Fruit fly (Drosophila melanogaster) whole organism, embryonic: ENCODE results near the gene cue.

Experiments
- Bgb ChIP-seq: fragments of 200-800 bp; sonication (Bioruptor generic); IDR thresholded peaks from 2 replicates; pipeline ENCODE4 v1.3.6; 2022; ENCODE audit warnings: missing biosample characterization, missing genetic modification characterization; ENCODE audit not compliant: partially characterized antibody
- C15 ChIP-seq: fragments of 200-800 bp; sonication (Bioruptor generic); IDR thresholded peaks from 3 replicates; pipeline ENCODE4 v1.3.6; 2022; ENCODE audit warnings: missing biosample characterization, missing genetic modification characterization
- CG10565 ChIP-seq: fragments of 200-800 bp; sonication (Bioruptor generic); optimal IDR thresholded peaks from 3 replicates; lab custom pipeline; 2016; ENCODE audit warnings: missing biosample characterization, mild to moderate bottlenecking, missing genetic modification characterization
- CG11398 ChIP-seq: fragments of 200-800 bp; sonication (Bioruptor generic); optimal IDR thresholded peaks from 2 replicates; lab custom pipeline; 2016; ENCODE audit warnings: missing biosample characterization, missing genetic modification characterization
- CG12104 ChIP-seq: fragments of 200-800 bp; sonication (Bioruptor generic); optimal IDR thresholded peaks from 3 replicates; lab custom pipeline; 2016; ENCODE audit warnings: missing biosample characterization, missing genetic modification characterization
- CG13894 ChIP-seq: fragments of 200-800 bp; sonication (Bioruptor generic); optimal IDR thresholded peaks from 3 replicates; lab custom pipeline; 2018; ENCODE audit warnings: missing biosample characterization, mild to moderate bottlenecking, missing genetic modification characterization, moderate library complexity
- CG17359 ChIP-seq: fragments of 200-800 bp; sonication (Bioruptor generic); optimal IDR thresholded peaks from 3 replicates; lab custom pipeline; 2018; ENCODE audit warnings: missing biosample characterization, mild to moderate bottlenecking, missing genetic modification characterization, moderate library complexity
- CG17612 ChIP-seq: fragments of 200-800 bp; sonication (Bioruptor generic); IDR thresholded peaks from 2 replicates; pipeline ENCODE4 v1.3.6; 2022; ENCODE audit warnings: missing biosample characterization, missing genetic modification characterization
- CG1832 ChIP-seq: fragments of 200-800 bp; sonication (Bioruptor generic); optimal IDR thresholded peaks from 2 replicates; lab custom pipeline; 2017; ENCODE audit warnings: missing biosample characterization, mild to moderate bottlenecking, missing genetic modification characterization, inconsistent platforms
- CG2202 ChIP-seq: fragments of 200-800 bp; sonication (Bioruptor generic); optimal IDR thresholded peaks from 2 replicates; lab custom pipeline; 2018; ENCODE audit warnings: missing biosample characterization, mild to moderate bottlenecking, missing genetic modification characterization
- CG31441 ChIP-seq: fragments of 200-800 bp; sonication (Bioruptor generic); IDR thresholded peaks from 2 replicates; pipeline ENCODE4 v1.3.6; 2022; ENCODE audit warnings: missing biosample characterization, missing genetic modification characterization
- CG33213 ChIP-seq: fragments of 200-800 bp; sonication (Bioruptor generic); optimal IDR thresholded peaks from 3 replicates; lab custom pipeline; 2016; ENCODE audit warnings: missing biosample characterization, missing genetic modification characterization
- CG3995 ChIP-seq: fragments of 200-800 bp; sonication (Bioruptor generic); optimal IDR thresholded peaks from 3 replicates; lab custom pipeline; 2016; ENCODE audit warnings: missing biosample characterization, missing genetic modification characterization
- CG4282 ChIP-seq: fragments of 200-800 bp; sonication (Bioruptor generic); optimal IDR thresholded peaks from 2 replicates; lab custom pipeline; 2016; ENCODE audit warnings: missing biosample characterization, missing genetic modification characterization
- CG5953 ChIP-seq: fragments of 200-800 bp; sonication (Bioruptor generic); IDR thresholded peaks from 2 replicates; pipeline ENCODE4 v1.3.6; 2022; ENCODE audit warnings: missing biosample characterization, missing genetic modification characterization
- CG7556 ChIP-seq: fragments of 200-800 bp; sonication (Bioruptor generic); optimal IDR thresholded peaks from 2 replicates; lab custom pipeline; 2017; ENCODE audit warnings: missing biosample characterization, mild to moderate bottlenecking, missing genetic modification characterization
- CG7745 ChIP-seq: fragments of 200-800 bp; sonication (Bioruptor generic); optimal IDR thresholded peaks from 2 replicates; lab custom pipeline; 2018; ENCODE audit warnings: missing biosample characterization, mild to moderate bottlenecking, missing genetic modification characterization, moderate library complexity
- CG8089 ChIP-seq: fragments of 200-800 bp; sonication (Bioruptor generic); optimal IDR thresholded peaks from 3 replicates; lab custom pipeline; 2016; ENCODE audit warnings: missing biosample characterization, missing genetic modification characterization
- CG8388 ChIP-seq: fragments of 200-800 bp; sonication (Bioruptor generic); optimal IDR thresholded peaks from 2 replicates; lab custom pipeline; 2019; ENCODE audit warnings: missing biosample characterization, mild to moderate bottlenecking, missing genetic modification characterization, moderate library complexity
- CG8765 ChIP-seq: fragments of 200-800 bp; sonication (Bioruptor generic); IDR thresholded peaks from 2 replicates; pipeline ENCODE4 v1.3.6; 2022; ENCODE audit warnings: missing biosample characterization, missing genetic modification characterization
- CG9437 ChIP-seq: fragments of 200-800 bp; sonication (Bioruptor generic); optimal IDR thresholded peaks from 2 replicates; lab custom pipeline; 2018; ENCODE audit warnings: missing biosample characterization, mild to moderate bottlenecking, missing genetic modification characterization
- CG9932 ChIP-seq: fragments of 200-800 bp; sonication (Bioruptor generic); IDR thresholded peaks from 2 replicates; pipeline ENCODE4 v1.3.6; 2022; ENCODE audit warnings: missing biosample characterization, missing genetic modification characterization
- CoRest ChIP-seq: fragments of 200-800 bp; sonication (Bioruptor generic); optimal IDR thresholded peaks from 3 replicates; lab custom pipeline; 2018; ENCODE audit warnings: missing biosample characterization, mild to moderate bottlenecking, missing genetic modification characterization, moderate library complexity
- CrebB ChIP-seq: fragments of 200-800 bp; sonication (Bioruptor generic); optimal IDR thresholded peaks from 3 replicates; lab custom pipeline; 2018; ENCODE audit warnings: missing biosample characterization, mild to moderate bottlenecking, missing genetic modification characterization
- D19A ChIP-seq: fragments of 200-800 bp; optimal IDR thresholded peaks from 3 replicates; lab custom pipeline; 2019; ENCODE audit warnings: missing biosample characterization, mild to moderate bottlenecking, missing genetic modification characterization, moderate library complexity
- Dfd ChIP-seq, 2 experiments: fragments of >200 bp; optimal IDR thresholded peaks; 2 replicates each; lab custom pipeline; 2017; ENCODE audit warnings: missing biosample characterization in 2 of 2, missing genetic modification characterization in 2 of 2
- HLH4C ChIP-seq: fragments of 200-800 bp; sonication (Bioruptor generic); IDR thresholded peaks from 3 replicates; pipeline ENCODE4 v1.3.6; 2022; ENCODE audit warnings: missing biosample characterization, missing genetic modification characterization; ENCODE audit not compliant: partially characterized antibody
- Hr3 ChIP-seq: fragments of 200-800 bp; sonication (Bioruptor generic); optimal IDR thresholded peaks from 3 replicates; lab custom pipeline; 2016; ENCODE audit warnings: missing biosample characterization, missing genetic modification characterization
- Mes4 ChIP-seq: fragments of 200-800 bp; sonication (Bioruptor generic); optimal IDR thresholded peaks from 2 replicates; lab custom pipeline; 2016; ENCODE audit warnings: missing biosample characterization, missing genetic modification characterization
- NC2α ChIP-seq: fragments of 200-800 bp; sonication (Bioruptor generic); optimal IDR thresholded peaks from 2 replicates; lab custom pipeline; 2016; ENCODE audit warnings: missing biosample characterization, missing genetic modification characterization
- NK7.1 ChIP-seq: fragments of 200-800 bp; sonication (Bioruptor generic); optimal IDR thresholded peaks from 3 replicates; lab custom pipeline; 2016; ENCODE audit warnings: missing biosample characterization, missing genetic modification characterization
- Neu2 ChIP-seq: fragments of 200-800 bp; sonication (Bioruptor generic); optimal IDR thresholded peaks from 3 replicates; lab custom pipeline; 2016; ENCODE audit warnings: missing biosample characterization, missing genetic modification characterization, borderline replicate concordance
- Six4 ChIP-seq: fragments of 200-800 bp; sonication (Bioruptor generic); optimal IDR thresholded peaks from 2 replicates; lab custom pipeline; 2016; ENCODE audit warnings: missing biosample characterization, missing genetic modification characterization
- ab ChIP-seq: fragments of 200-800 bp; sonication (Bioruptor generic); optimal IDR thresholded peaks from 2 replicates; lab custom pipeline; 2016; ENCODE audit warnings: missing biosample characterization, missing genetic modification characterization
- btn ChIP-seq: fragments of 200-800 bp; sonication (Bioruptor generic); optimal IDR thresholded peaks from 2 replicates; lab custom pipeline; 2016; ENCODE audit warnings: missing biosample characterization, missing genetic modification characterization
- dm ChIP-seq: fragments of 200-800 bp; sonication (Bioruptor generic); optimal IDR thresholded peaks from 3 replicates; lab custom pipeline; 2016; ENCODE audit warnings: missing biosample characterization, missing genetic modification characterization
- dmrt99B ChIP-seq: fragments of 200-800 bp; sonication (Bioruptor generic); optimal IDR thresholded peaks from 2 replicates; lab custom pipeline; 2018; ENCODE audit warnings: missing biosample characterization, mild to moderate bottlenecking, missing genetic modification characterization, moderate library complexity
- en ChIP-seq: fragments of 200-800 bp; sonication (Bioruptor generic); optimal IDR thresholded peaks from 2 replicates; lab custom pipeline; 2016; ENCODE audit warnings: missing biosample characterization, missing genetic modification characterization
- hb ChIP-seq: fragments of 200-800 bp; sonication (Bioruptor generic); IDR thresholded peaks from 3 replicates; pipeline ENCODE4 v1.3.6; 2022; ENCODE audit warnings: missing biosample characterization, missing genetic modification characterization; ENCODE audit not compliant: partially characterized antibody
- hbn ChIP-seq: fragments of 200-800 bp; sonication (Bioruptor generic); IDR thresholded peaks from 2 replicates; pipeline ENCODE4 v1.3.6; 2022; ENCODE audit warnings: missing biosample characterization, missing genetic modification characterization; ENCODE audit not compliant: partially characterized antibody
- lov ChIP-seq, 2 experiments: fragments of 200-800 bp in 1 of 2; fragments of >200 bp in 1 of 2; sonication (Bioruptor generic) in 1 of 2; IDR thresholded peaks in 1 of 2; optimal IDR thresholded peaks in 1 of 2; 2 replicates in 1 of 2; 3 replicates in 1 of 2; pipeline versions ENCODE4 v1.3.6 to Lab custom; 2017 to 2022; ENCODE audit warnings: missing biosample characterization in 1 of 2, missing genetic modification characterization in 1 of 2
- nom ChIP-seq: fragments of 200-800 bp; sonication (Bioruptor generic); optimal IDR thresholded peaks from 2 replicates; lab custom pipeline; 2017; ENCODE audit warnings: missing biosample characterization, missing genetic modification characterization, mild to moderate bottlenecking, moderate library complexity, missing genetic modification reagents
- pum ChIP-seq: fragments of 200-800 bp; sonication (Bioruptor generic); optimal IDR thresholded peaks from 2 replicates; lab custom pipeline; 2016; ENCODE audit warnings: missing biosample characterization, missing genetic modification characterization
- row ChIP-seq: fragments of 200-800 bp; sonication (Bioruptor generic); IDR thresholded peaks from 3 replicates; pipeline ENCODE4 v1.3.6; 2022; ENCODE audit warnings: missing biosample characterization, missing genetic modification characterization
- shn ChIP-seq: fragments of 200-800 bp; sonication (Bioruptor generic); optimal IDR thresholded peaks from 3 replicates; lab custom pipeline; 2016; ENCODE audit warnings: missing biosample characterization, missing genetic modification characterization
- tll ChIP-seq, 2 experiments: fragments of 200-800 bp in 1 of 2; fragments of >200 bp in 1 of 2; sonication (Bioruptor generic) in 1 of 2; optimal IDR thresholded peaks; 2 replicates each; lab custom pipeline; 2017 to 2019; ENCODE audit warnings: missing biosample characterization in 2 of 2, missing genetic modification characterization in 2 of 2, mild to moderate bottlenecking in 1 of 2, moderate library complexity in 1 of 2
- tna ChIP-seq: fragments of 200-800 bp; sonication (Bioruptor generic); IDR thresholded peaks from 2 replicates; pipeline ENCODE4 v1.3.6; 2022; ENCODE audit warnings: missing biosample characterization, missing genetic modification characterization; ENCODE audit not compliant: partially characterized antibody
- toy ChIP-seq: fragments of 200-800 bp; sonication (Bioruptor generic); IDR thresholded peaks from 2 replicates; pipeline ENCODE4 v1.3.6; 2022; ENCODE audit warnings: missing biosample characterization, missing genetic modification characterization
- z ChIP-seq: fragments of 200-800 bp; sonication (Bioruptor generic); IDR thresholded peaks from 3 replicates; pipeline ENCODE4 v1.3.6; 2022; ENCODE audit warnings: missing biosample characterization, missing genetic modification characterization

cue gene

dm6 chr3L:1515820-1516540 is 1.1 kb downstream of the cue start (continued):
- TF ChIP-seq CG17359, result peak; percentile 80
- no peak for TF ChIP-seq CG7745 (tag; lab: Kevin White, UChicago)
- TF ChIP-seq CG2202, result peak; percentile 52
- TF ChIP-seq CG4282 (GFP tag; lab: Kevin White, UChicago), result no peak
- no peak for TF ChIP-seq hbn (GFP tag; lab: Robert Waterston, UW)
- peak; percentile 66 for TF ChIP-seq btn (GFP tag; lab: Kevin White, UChicago)
- TF ChIP-seq CG8089 (GFP tag; lab: Kevin White, UChicago), result peak; percentile 74
- no peak for TF ChIP-seq Neu2
- TF ChIP-seq CrebB (tag; lab: Kevin White, UChicago), result peak; percentile 3
- peak; percentile 32; the same call in 1 of the 2 replicates for TF ChIP-seq CG8765
- TF ChIP-seq CG12104 (GFP tag; lab: Kevin White, UChicago), result peak; percentile 23
- peak; percentile 10 for TF ChIP-seq NC2α (GFP tag; lab: Kevin White, UChicago)
- peak; percentile 43 for TF ChIP-seq CG3995
- TF ChIP-seq Six4 (GFP tag; lab: Kevin White, UChicago), result peak; percentile 68
- peak; percentile 51; the same call in 1 of the 2 replicates for TF ChIP-seq CG5953 (GFP tag; lab: Robert Waterston, UW)
- peak; percentile 84 for TF ChIP-seq dmrt99B (tag; lab: Kevin White, UChicago)
- TF ChIP-seq en (GFP tag; lab: Kevin White, UChicago), result no peak
- TF ChIP-seq shn (GFP tag; lab: Kevin White, UChicago), result peak; percentile 71
- no peak for TF ChIP-seq C15 (GFP tag; lab: Robert Waterston, UW)
- peak; percentile 65 for TF ChIP-seq Hr3 (GFP tag; lab: Kevin White, UChicago)
- peak; percentile 78 for TF ChIP-seq row (GFP tag; lab: Robert Waterston, UW)
- TF ChIP-seq HLH4C (GFP tag; lab: Robert Waterston, UW), result no peak
- TF ChIP-seq tll (GFP tag; optimal IDR thresholded peaks at IDR 0.05; lab: Kevin White, UChicago), result no peak
- TF ChIP-seq tna, result no peak
- no peak for TF ChIP-seq Bgb (GFP tag; lab: Robert Waterston, UW)
- TF ChIP-seq CG9437, result peak; percentile 73
- TF ChIP-seq z (GFP tag; lab: Robert Waterston, UW), result no peak
- TF ChIP-seq lov (optimal IDR thresholded peaks at IDR 0.05; lab: Kevin White, UChicago), result no peak
- TF ChIP-seq lov (GFP tag; IDR thresholded peaks at IDR 0.05; lab: Robert Waterston, UW), result no peak
- TF ChIP-seq dm (GFP tag; lab: Kevin White, UChicago), result peak; percentile 71
- no peak for TF ChIP-seq NK7.1 (GFP tag; lab: Kevin White, UChicago)
- TF ChIP-seq CoRest (tag; lab: Kevin White, UChicago), result peak; percentile 80
- peak; percentile 25; the same call in 1 of the 2 replicates for TF ChIP-seq CG9932 (GFP tag; lab: Robert Waterston, UW)
- TF ChIP-seq CG17612 (GFP tag; lab: Robert Waterston, UW), result no peak
- TF ChIP-seq hb (GFP tag; lab: Robert Waterston, UW), result no peak
- no peak for TF ChIP-seq CG13894
- TF ChIP-seq D19A (tag; lab: Kevin White, UChicago), result peak; percentile 67
- TF ChIP-seq Mes4 (GFP tag; lab: Kevin White, UChicago), result peak; percentile 57
- TF ChIP-seq CG7556 (GFP tag; lab: Kevin White, UChicago), result peak; percentile 81
- TF ChIP-seq pum (GFP tag; lab: Kevin White, UChicago), result peak; percentile 72
- TF ChIP-seq ab (GFP tag; lab: Kevin White, UChicago), result no peak
- peak; percentile 10 for TF ChIP-seq nom (GFP tag; lab: Kevin White, UChicago)
- peak; percentile 79 for TF ChIP-seq CG8388 (GFP tag; lab: Kevin White, UChicago)
- peak; percentile 76 for TF ChIP-seq CG11398 (GFP tag; lab: Kevin White, UChicago)
- TF ChIP-seq CG10565 (GFP tag; lab: Kevin White, UChicago), result no peak
- no peak for TF ChIP-seq toy (GFP tag; lab: Robert Waterston, UW)
- TF ChIP-seq CG33213, result peak; percentile 48
- peak; percentile 82 for TF ChIP-seq CG31441
- no peak for TF ChIP-seq CG1832 (GFP tag; lab: Kevin White, UChicago)
- TF ChIP-seq Dfd (GFP tag; optimal IDR thresholded peaks at IDR 0.05; lab: Kevin White, UChicago), result no peak
